Fruit fly (Drosophila melanogaster) whole organism, embryonic: ENCODE measurements around the gene Cyp310a1.

Source experiments
- Atf-2 ChIP-seq: fragments of 200-800 bp; sonication (Bioruptor generic); optimal IDR thresholded peaks from 2 replicates; lab custom pipeline; 2016; ENCODE audit warnings: missing biosample characterization, missing genetic modification characterization
- Atf3 ChIP-seq: fragments of 200-800 bp; sonication (Bioruptor generic); optimal IDR thresholded peaks from 3 replicates; lab custom pipeline; 2016; ENCODE audit warnings: missing biosample characterization, missing genetic modification characterization
- Bdp1 ChIP-seq: fragments of 200-800 bp; sonication (Bioruptor generic); optimal IDR thresholded peaks from 3 replicates; lab custom pipeline; 2016; ENCODE audit warnings: missing biosample characterization, missing genetic modification characterization
- Blimp-1 ChIP-seq: fragments of 200-800 bp; sonication (Bioruptor generic); optimal IDR thresholded peaks from 3 replicates; lab custom pipeline; 2018; ENCODE audit warnings: missing biosample characterization, missing genetic modification characterization, mild to moderate bottlenecking, moderate library complexity, missing genetic modification reagents
- Bteb2 ChIP-seq: fragments of 200-800 bp; sonication (Bioruptor generic); optimal IDR thresholded peaks from 2 replicates; lab custom pipeline; 2016; ENCODE audit warnings: missing biosample characterization, missing genetic modification characterization
- CG12071 ChIP-seq: fragments of 200-800 bp; sonication (Bioruptor generic); optimal IDR thresholded peaks from 3 replicates; lab custom pipeline; 2018; ENCODE audit warnings: missing biosample characterization, mild to moderate bottlenecking, missing genetic modification characterization
- CG12299 ChIP-seq: fragments of 200-800 bp; sonication (Bioruptor generic); optimal IDR thresholded peaks from 2 replicates; lab custom pipeline; 2018; ENCODE audit warnings: missing biosample characterization, mild to moderate bottlenecking, missing genetic modification characterization
- CG14014 ChIP-seq: fragments of 200-800 bp; sonication (Bioruptor generic); IDR thresholded peaks from 2 replicates; pipeline ENCODE4 v1.3.6; 2022; ENCODE audit warnings: missing biosample characterization, missing genetic modification characterization
- CG15011 ChIP-seq: fragments of 200-800 bp; sonication (Bioruptor generic); optimal IDR thresholded peaks from 3 replicates; lab custom pipeline; 2018; ENCODE audit warnings: missing biosample characterization, mild to moderate bottlenecking, missing genetic modification characterization
- CG15514 ChIP-seq: fragments of 200-800 bp; sonication (Bioruptor generic); optimal IDR thresholded peaks from 3 replicates; lab custom pipeline; 2017; ENCODE audit warnings: missing biosample characterization, missing genetic modification characterization, mild to moderate bottlenecking, moderate library complexity, missing genetic modification reagents
- CG16813 ChIP-seq: fragments of 200-800 bp; sonication (Bioruptor generic); IDR thresholded peaks from 3 replicates; pipeline ENCODE4 v1.3.6; 2022; ENCODE audit warnings: missing biosample characterization, missing genetic modification characterization; ENCODE audit not compliant: partially characterized antibody
- CG17568 ChIP-seq: fragments of 200-800 bp; sonication (Bioruptor generic); optimal IDR thresholded peaks from 2 replicates; lab custom pipeline; 2018; ENCODE audit warnings: missing biosample characterization, mild to moderate bottlenecking, missing genetic modification characterization, moderate library complexity
- CG1792 ChIP-seq: fragments of 200-800 bp; sonication (Bioruptor generic); optimal IDR thresholded peaks from 2 replicates; lab custom pipeline; 2016; ENCODE audit warnings: missing biosample characterization, missing genetic modification characterization
- CG18599 ChIP-seq: fragments of 200-800 bp; sonication (Bioruptor generic); optimal IDR thresholded peaks from 3 replicates; lab custom pipeline; 2017; ENCODE audit warnings: missing biosample characterization, missing genetic modification characterization, mild to moderate bottlenecking, moderate library complexity, missing genetic modification reagents
- CG2120 ChIP-seq: fragments of 200-800 bp; sonication (Bioruptor generic); optimal IDR thresholded peaks from 3 replicates; lab custom pipeline; 2016; ENCODE audit warnings: missing biosample characterization, missing genetic modification characterization
- CG3281 ChIP-seq: fragments of 200-800 bp; sonication (Bioruptor generic); optimal IDR thresholded peaks from 3 replicates; lab custom pipeline; 2017; ENCODE audit warnings: missing biosample characterization, mild to moderate bottlenecking, missing genetic modification characterization
- CG3407 ChIP-seq: fragments of 200-800 bp; sonication (Bioruptor generic); optimal IDR thresholded peaks from 2 replicates; lab custom pipeline; 2018; ENCODE audit warnings: missing biosample characterization, mild to moderate bottlenecking, missing genetic modification characterization
- CG4282 ChIP-seq: fragments of 200-800 bp; sonication (Bioruptor generic); optimal IDR thresholded peaks from 2 replicates; lab custom pipeline; 2016; ENCODE audit warnings: missing biosample characterization, missing genetic modification characterization
- CG6765 ChIP-seq: fragments of 200-800 bp; sonication (Bioruptor generic); optimal IDR thresholded peaks from 3 replicates; lab custom pipeline; 2017; ENCODE audit warnings: missing biosample characterization, mild to moderate bottlenecking, missing genetic modification characterization
- CG6813 ChIP-seq: fragments of 200-800 bp; sonication (Bioruptor generic); optimal IDR thresholded peaks from 2 replicates; lab custom pipeline; 2017; ENCODE audit warnings: missing biosample characterization, missing genetic modification characterization, mild to moderate bottlenecking, moderate library complexity, missing genetic modification reagents
- CG7556 ChIP-seq: fragments of 200-800 bp; sonication (Bioruptor generic); optimal IDR thresholded peaks from 2 replicates; lab custom pipeline; 2017; ENCODE audit warnings: missing biosample characterization, mild to moderate bottlenecking, missing genetic modification characterization
- CG7963 ChIP-seq: fragments of 200-800 bp; sonication (Bioruptor generic); IDR thresholded peaks from 3 replicates; pipeline ENCODE4 v1.3.6; 2022; ENCODE audit warnings: missing biosample characterization, missing genetic modification characterization; ENCODE audit not compliant: partially characterized antibody
- Dfd ChIP-seq, 2 experiments: fragments of >200 bp; optimal IDR thresholded peaks; 2 replicates each; lab custom pipeline; 2017; ENCODE audit warnings: missing biosample characterization in 2 of 2, missing genetic modification characterization in 2 of 2
- Doc2 ChIP-seq: fragments of 200-800 bp; sonication (Bioruptor generic); IDR thresholded peaks from 2 replicates; pipeline ENCODE4 v1.3.6; 2022; ENCODE audit warnings: missing biosample characterization, missing genetic modification characterization
- Elba2 ChIP-seq: fragments of 200-800 bp; sonication (Bioruptor generic); optimal IDR thresholded peaks from 3 replicates; lab custom pipeline; 2016; ENCODE audit warnings: missing biosample characterization, missing genetic modification characterization
- Ets65A ChIP-seq: fragments of 200-800 bp; sonication (Bioruptor generic); peaks from one replicate; lab custom pipeline; 2016; ENCODE audit warnings: missing biosample characterization, missing genetic modification characterization
- Fer1 ChIP-seq: fragments of 200-800 bp; sonication (Bioruptor generic); optimal IDR thresholded peaks from 2 replicates; lab custom pipeline; 2017; ENCODE audit warnings: missing biosample characterization, mild to moderate bottlenecking, missing genetic modification characterization
- HLHmδ ChIP-seq: fragments of 200-800 bp; sonication (Bioruptor generic); optimal IDR thresholded peaks from 2 replicates; lab custom pipeline; 2018; ENCODE audit warnings: missing biosample characterization, mild to moderate bottlenecking, missing genetic modification characterization, moderate library complexity
- Hmr ChIP-seq: fragments of 200-800 bp; sonication (Bioruptor generic); optimal IDR thresholded peaks from 3 replicates; lab custom pipeline; 2017; ENCODE audit warnings: mild to moderate bottlenecking, missing biosample characterization, missing genetic modification reagents, missing genetic modification characterization
- Jarid2 ChIP-seq: fragments of 200-800 bp; sonication (Bioruptor generic); optimal IDR thresholded peaks from 3 replicates; lab custom pipeline; 2017; ENCODE audit warnings: mild to moderate bottlenecking, missing biosample characterization, missing genetic modification reagents, missing genetic modification characterization
- Med ChIP-seq: fragments of 200-800 bp; sonication (Bioruptor generic); peaks from one replicate; lab custom pipeline; 2016; ENCODE audit warnings: missing biosample characterization, missing genetic modification characterization, mild to moderate bottlenecking, inconsistent platforms, moderate library complexity
- Meics ChIP-seq: fragments of 200-800 bp; sonication (Bioruptor generic); optimal IDR thresholded peaks from 2 replicates; lab custom pipeline; 2017; ENCODE audit warnings: missing biosample characterization, mild to moderate bottlenecking, missing genetic modification characterization
- Myb ChIP-seq: fragments of 200-800 bp; sonication (Bioruptor generic); optimal IDR thresholded peaks from 2 replicates; lab custom pipeline; 2016; ENCODE audit warnings: missing biosample characterization, missing genetic modification characterization
- PHDP ChIP-seq: fragments of 200-800 bp; sonication (Bioruptor generic); optimal IDR thresholded peaks from 3 replicates; lab custom pipeline; 2018; ENCODE audit warnings: missing biosample characterization, mild to moderate bottlenecking, missing genetic modification characterization, moderate library complexity
- Scr ChIP-seq: fragments of 200-800 bp; sonication (Bioruptor generic); IDR thresholded peaks from 2 replicates; pipeline ENCODE4 v1.3.6; 2022; ENCODE audit warnings: missing biosample characterization, missing genetic modification characterization; ENCODE audit not compliant: partially characterized antibody
- Sin3A ChIP-seq: fragments of >200 bp; optimal IDR thresholded peaks from 2 replicates; lab custom pipeline; 2018
- Six4 ChIP-seq: fragments of 200-800 bp; sonication (Bioruptor generic); optimal IDR thresholded peaks from 2 replicates; lab custom pipeline; 2016; ENCODE audit warnings: missing biosample characterization, missing genetic modification characterization
- Sox100B ChIP-seq: fragments of 200-800 bp; sonication (Bioruptor generic); optimal IDR thresholded peaks from 3 replicates; lab custom pipeline; 2018; ENCODE audit warnings: missing biosample characterization, mild to moderate bottlenecking, missing genetic modification characterization
- fd96Cb ChIP-seq: fragments of 200-800 bp; sonication (Bioruptor generic); optimal IDR thresholded peaks from 2 replicates; lab custom pipeline; 2018; ENCODE audit warnings: missing biosample characterization, mild to moderate bottlenecking, missing genetic modification characterization, moderate library complexity
- inv ChIP-seq: fragments of 200-800 bp; sonication (Bioruptor generic); IDR thresholded peaks from 2 replicates; pipeline ENCODE4 v1.3.6; 2022; ENCODE audit warnings: missing biosample characterization, missing genetic modification characterization; ENCODE audit not compliant: partially characterized antibody
- kah ChIP-seq: fragments of 200-800 bp; sonication (Bioruptor generic); optimal IDR thresholded peaks from 2 replicates; lab custom pipeline; 2018; ENCODE audit warnings: missing biosample characterization, mild to moderate bottlenecking, missing genetic modification characterization
- lab ChIP-seq: fragments of 200-800 bp; sonication (Bioruptor generic); optimal IDR thresholded peaks from 3 replicates; lab custom pipeline; 2017; ENCODE audit warnings: missing biosample characterization, missing genetic modification characterization, mild to moderate bottlenecking, moderate library complexity, missing genetic modification reagents
- p53 ChIP-seq: fragments of 200-800 bp; sonication (Bioruptor generic); optimal IDR thresholded peaks from 2 replicates; lab custom pipeline; 2016; ENCODE audit warnings: missing biosample characterization, missing genetic modification characterization
- pb ChIP-seq: fragments of 200-800 bp; sonication (Bioruptor generic); optimal IDR thresholded peaks from 3 replicates; lab custom pipeline; 2016; ENCODE audit warnings: missing biosample characterization, missing genetic modification characterization
- rib ChIP-seq: fragments of 200-800 bp; sonication (Bioruptor generic); IDR thresholded peaks from 2 replicates; pipeline ENCODE4 v1.3.6; 2022; ENCODE audit warnings: missing biosample characterization, missing genetic modification characterization
- run ChIP-seq: fragments of 200-800 bp; sonication (Bioruptor generic); optimal IDR thresholded peaks from 3 replicates; lab custom pipeline; 2018; ENCODE audit warnings: missing biosample characterization, mild to moderate bottlenecking, missing genetic modification characterization
- sd ChIP-seq: fragments of 200-800 bp; sonication (Bioruptor generic); optimal IDR thresholded peaks from 3 replicates; lab custom pipeline; 2018; ENCODE audit warnings: missing biosample characterization, mild to moderate bottlenecking, missing genetic modification characterization, moderate library complexity
- seq ChIP-seq: fragments of 200-800 bp; sonication (Bioruptor generic); IDR thresholded peaks from 2 replicates; pipeline ENCODE4 v1.3.6; 2022; ENCODE audit warnings: missing biosample characterization, missing genetic modification characterization
- shn ChIP-seq: fragments of 200-800 bp; sonication (Bioruptor generic); optimal IDR thresholded peaks from 3 replicates; lab custom pipeline; 2016; ENCODE audit warnings: missing biosample characterization, missing genetic modification characterization
- usp ChIP-seq: fragments of >200 bp; optimal IDR thresholded peaks from 2 replicates; lab custom pipeline; 2017; ENCODE audit warnings: missing biosample characterization, missing genetic modification characterization
- zfh2 ChIP-seq: fragments of 200-800 bp; sonication (Bioruptor generic); optimal IDR thresholded peaks from 2 replicates; lab custom pipeline; 2016; ENCODE audit warnings: missing biosample characterization, missing genetic modification characterization

The Cyp310a1 gene

dm6 chr2L:18625470-18625869 is 27.3 kb downstream of the Cyp310a1 start (continued):
- TF ChIP-seq Sox100B (GFP tag; lab: Kevin White, UChicago) (peak; percentile 27), Jarid2 (GFP tag; lab: Kevin White, UChicago) (no peak), Six4 (GFP tag; lab: Kevin White, UChicago) (no peak), Doc2 (GFP tag; lab: Robert Waterston, UW) (no peak), CG6813 (peak; percentile 37), CG7963 (GFP tag; lab: Robert Waterston, UW) (no peak), zfh2 (GFP tag; lab: Kevin White, UChicago) (no peak), sd (tag; lab: Kevin White, UChicago) (no peak), Ets65A (no peak), CG4282 (no peak), Atf3 (GFP tag; lab: Kevin White, UChicago) (no peak), Bdp1 (no peak), kah (GFP tag; lab: Kevin White, UChicago) (no peak), Scr (GFP tag; lab: Robert Waterston, UW) (no peak), inv (GFP tag; lab: Robert Waterston, UW) (no peak), Sin3A (no peak), Dfd (GFP tag; optimal IDR thresholded peaks at IDR 0.05; lab: Kevin White, UChicago) (no peak), CG1792 (GFP tag; lab: Kevin White, UChicago) (no peak)

- no peak for TF ChIP-seq usp
- TF ChIP-seq CG3407 (GFP tag; lab: Kevin White, UChicago): no peak
- TF ChIP-seq CG7556 (GFP tag; lab: Kevin White, UChicago): peak; percentile 27
- TF ChIP-seq Atf-2: no peak
- TF ChIP-seq CG17568: peak; percentile 2
- no peak for TF ChIP-seq run
- TF ChIP-seq Ets65A: peak; percentile 63
- TF ChIP-seq Blimp-1 (GFP tag; lab: Kevin White, UChicago): no peak
- TF ChIP-seq CG3281 (GFP tag; lab: Kevin White, UChicago): peak; percentile 7
- TF ChIP-seq fd96Cb: no peak
- peak; percentile 8 for TF ChIP-seq CG15514 (GFP tag; lab: Kevin White, UChicago)
- TF ChIP-seq Elba2 (GFP tag; lab: Kevin White, UChicago): no peak
- no peak for TF ChIP-seq pb
- peak; percentile 48 for TF ChIP-seq Fer1
- no peak for TF ChIP-seq CG16813 (GFP tag; lab: Robert Waterston, UW)
- TF ChIP-seq PHDP (tag; lab: Kevin White, UChicago): peak; percentile 19
- no peak for TF ChIP-seq shn
- no peak for TF ChIP-seq HLHmδ
- peak; percentile 2 for TF ChIP-seq Meics (GFP tag; lab: Kevin White, UChicago)
- peak; percentile 60 for TF ChIP-seq CG18599 (GFP tag; lab: Kevin White, UChicago)
- TF ChIP-seq seq (GFP tag; lab: Robert Waterston, UW): no peak
- peak; percentile 46 for TF ChIP-seq Hmr
- TF ChIP-seq Med: peak; percentile 69
- no peak for TF ChIP-seq rib (GFP tag; lab: Robert Waterston, UW)
- no peak for TF ChIP-seq Myb (GFP tag; lab: Kevin White, UChicago)
- peak; percentile 5 for TF ChIP-seq CG15011 (GFP tag; lab: Kevin White, UChicago)
- peak; percentile 37 for TF ChIP-seq lab (GFP tag; lab: Kevin White, UChicago)
- TF ChIP-seq CG2120 (GFP tag; lab: Kevin White, UChicago): peak; percentile 6
- TF ChIP-seq CG12071 (GFP tag; lab: Kevin White, UChicago): peak; percentile 45
- TF ChIP-seq CG6765 (GFP tag; lab: Kevin White, UChicago): peak; percentile 21
- no peak for TF ChIP-seq CG12299 (tag; lab: Kevin White, UChicago)
- peak; percentile 11; the same call in 1 of the 2 replicates for TF ChIP-seq CG14014
- peak; percentile 18 for TF ChIP-seq Bteb2 (GFP tag; lab: Kevin White, UChicago)
- no peak for TF ChIP-seq p53
Observed at dm6 chr2L:18625009-18625408, 27.8 kb downstream of the Cyp310a1 start.
